Worm (Caenorhabditis elegans) whole organism, young adult: Measurements from ENCODE around the gene chw-1.
"Not testable (repeated sequence)": the region's sequence is repeated elsewhere in the genome, so short reads cannot be mapped to it uniquely, and the experiment has no call there.

ENCODE experiments used
- B0019.2 ChIP-seq: fragments of 200-800 bp; sonication (Bioruptor generic); conservative IDR thresholded peaks from 2 replicates; pipeline ENCODE4 v1.3.6; 2022; ENCODE audit warnings: missing genetic modification reagents, missing genetic modification characterization, missing compliant biosample characterization
- F23B12.7 ChIP-seq: sonication (generic microtip); optimal IDR thresholded peaks from 2 replicates; lab custom pipeline; 2017; ENCODE audit warnings: missing genetic modification characterization, mild to moderate bottlenecking, missing compliant biosample characterization, antibody characterized with exemption, moderate library complexity; ENCODE audit not compliant: insufficient read depth
- F33H1.4 ChIP-seq: fragments of 200-800 bp; sonication (Bioruptor generic); IDR thresholded peaks from 2 replicates; pipeline ENCODE4 v1.3.6; 2022; ENCODE audit warnings: missing genetic modification reagents, missing genetic modification characterization, missing compliant biosample characterization
- Y56A3A.18 ChIP-seq: fragments of 200-800 bp; sonication (Bioruptor generic); IDR thresholded peaks from 2 replicates; pipeline ENCODE4 v1.3.6; 2022; ENCODE audit warnings: missing genetic modification reagents, missing genetic modification characterization, missing compliant biosample characterization
- cebp-2 ChIP-seq: fragments of 200-800 bp; sonication (Bioruptor generic); IDR thresholded peaks from 2 replicates; pipeline ENCODE4 v1.3.6; 2022; ENCODE audit warnings: missing genetic modification characterization, missing compliant biosample characterization
- egrh-3 ChIP-seq: fragments of 200-800 bp; sonication (Bioruptor generic); IDR thresholded peaks from 2 replicates; pipeline ENCODE4 v1.3.6; 2022; ENCODE audit warnings: missing genetic modification reagents, missing genetic modification characterization, missing compliant biosample characterization
- ets-4 ChIP-seq: fragments of 200-800 bp; sonication (Bioruptor generic); optimal IDR thresholded peaks from 2 replicates; lab custom pipeline; 2018; ENCODE audit warnings: mild to moderate bottlenecking, missing genetic modification characterization, missing compliant biosample characterization
- hsf-1 ChIP-seq: fragments of 200-800 bp; sonication (Bioruptor generic); IDR thresholded peaks from 2 replicates; pipeline ENCODE4 v1.3.6; 2022; ENCODE audit warnings: missing genetic modification reagents, missing genetic modification characterization, missing compliant biosample characterization
- lag-1 ChIP-seq: fragments of 200-800 bp; sonication (Bioruptor generic); IDR thresholded peaks from 2 replicates; pipeline ENCODE4 v1.3.6; 2022; ENCODE audit warnings: missing genetic modification reagents, missing genetic modification characterization, missing compliant biosample characterization
- lsl-1 ChIP-seq: fragments of 200-800 bp; sonication (Bioruptor generic); optimal IDR thresholded peaks from 2 replicates; lab custom pipeline; 2018; ENCODE audit warnings: mild to moderate bottlenecking, missing genetic modification characterization, moderate library complexity, missing compliant biosample characterization
- mel-28 ChIP-seq: sonication (generic microtip); optimal IDR thresholded peaks from 2 replicates; lab custom pipeline; 2016; ENCODE audit warnings: borderline replicate concordance, mild to moderate bottlenecking, missing genetic modification characterization, missing compliant biosample characterization
- nfyb-1 ChIP-seq: fragments of 200-800 bp; sonication (Bioruptor generic); IDR thresholded peaks from 2 replicates; pipeline ENCODE4 v1.3.6; 2022; ENCODE audit warnings: missing genetic modification reagents, missing genetic modification characterization, missing compliant biosample characterization
- pha-4 ChIP-seq: fragments of 150-350 bp; sonication (generic microtip); optimal IDR thresholded peaks from 2 replicates; lab custom pipeline; 2014; ENCODE audit warnings: missing biosample characterization, missing genetic modification reagents, missing genetic modification characterization
- snpc-1.1 ChIP-seq: sonication (generic microtip); optimal IDR thresholded peaks from 2 replicates; lab custom pipeline; 2017; ENCODE audit warnings: missing genetic modification characterization, mild to moderate bottlenecking, missing compliant biosample characterization, antibody characterized with exemption, moderate library complexity, missing genotype, missing genetic modification reagents; ENCODE audit not compliant: insufficient read depth

DNA sequence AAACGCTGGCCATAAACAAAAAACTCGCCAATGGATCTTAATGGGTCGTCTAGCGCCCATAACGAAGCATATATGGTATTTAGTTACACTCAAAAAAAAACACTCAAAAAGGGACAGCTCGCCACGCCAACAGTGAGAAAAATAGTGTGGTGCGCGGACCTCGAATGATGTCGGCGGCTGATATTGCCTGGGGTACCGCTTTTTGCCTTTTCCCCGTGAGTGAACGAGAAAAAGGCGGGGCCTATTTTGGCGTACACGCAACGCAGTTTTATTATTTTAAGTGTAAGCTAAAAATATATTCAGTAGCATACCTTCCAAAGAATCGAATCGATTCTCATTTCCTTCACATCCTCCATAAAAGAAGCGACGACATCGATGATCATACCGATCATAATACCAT is 5.3 kb upstream of the chw-1 start:
- not testable (repeated sequence) for TF ChIP-seq B0019.2 (GFP tag; lab: Robert Waterston, UW); ets-4 (GFP tag; lab: Kevin White, UChicago); Y56A3A.18 (GFP tag; lab: Robert Waterston, UW); hsf-1 (GFP tag; lab: Robert Waterston, UW); mel-28 (tag; lab: Kevin White, UChicago); pha-4 (tag; lab: Kevin White, UChicago); F33H1.4 (GFP tag; lab: Robert Waterston, UW); lag-1 (GFP tag; lab: Robert Waterston, UW); lsl-1 (GFP tag; lab: Kevin White, UChicago); F23B12.7 (tag; lab: Kevin White, UChicago); egrh-3 (GFP tag; lab: Robert Waterston, UW); nfyb-1 (GFP tag; lab: Robert Waterston, UW); cebp-2 (GFP tag; lab: Robert Waterston, UW)
- TF ChIP-seq snpc-1.1, result peak; percentile 62
